Worm (Caenorhabditis elegans) whole organism, L3 larva: Measurements from ENCODE around the gene mlc-1.

Experiments
- aly-2 ChIP-seq: fragments of 150-350 bp; optimal IDR thresholded peaks from 2 replicates; lab custom pipeline; 2014; ENCODE audit warnings: missing biosample characterization, missing genetic modification characterization
- ceh-16 ChIP-seq: sonication (generic microtip); optimal IDR thresholded peaks from 2 replicates; lab custom pipeline; 2017; ENCODE audit warnings: missing biosample characterization, missing genetic modification characterization
- ceh-28 ChIP-seq: fragments of 150-350 bp; optimal IDR thresholded peaks from 2 replicates; lab custom pipeline; 2014; ENCODE audit warnings: missing biosample characterization, missing genetic modification reagents, missing genetic modification characterization
- ceh-82 ChIP-seq: fragments of 150-350 bp; optimal IDR thresholded peaks from 2 replicates; lab custom pipeline; 2014; ENCODE audit warnings: missing biosample characterization, missing genetic modification characterization
- daf-12 ChIP-seq: fragments of 150-350 bp; optimal IDR thresholded peaks from 2 replicates; lab custom pipeline; 2014; ENCODE audit warnings: missing biosample characterization, missing genetic modification reagents, missing genetic modification characterization
- egl-5 ChIP-seq: fragments of 150-350 bp; optimal IDR thresholded peaks from 2 replicates; lab custom pipeline; 2017; ENCODE audit warnings: missing biosample characterization, missing genetic modification reagents, missing genetic modification characterization, inconsistent platforms
- elt-2 ChIP-seq: sonication (generic microtip); optimal IDR thresholded peaks from 2 replicates; lab custom pipeline; 2016; ENCODE audit warnings: missing genetic modification reagents, mild to moderate bottlenecking, missing genetic modification characterization, missing compliant biosample characterization
- eor-1 ChIP-seq, 2 experiments: fragments of 150-350 bp; optimal IDR thresholded peaks; 2 replicates each; lab custom pipeline; 2014 to 2018; ENCODE audit warnings: missing biosample characterization in 2 of 2, missing genetic modification characterization in 2 of 2
- hmg-11 ChIP-seq: sonication (generic microtip); optimal IDR thresholded peaks from 2 replicates; lab custom pipeline; 2016; ENCODE audit warnings: missing genetic modification characterization, missing compliant biosample characterization
- jun-1 ChIP-seq: fragments of 150-350 bp; optimal IDR thresholded peaks from 2 replicates; lab custom pipeline; 2014; ENCODE audit warnings: missing biosample characterization, missing genetic modification reagents, missing genetic modification characterization
- lin-15B ChIP-seq: fragments of 150-350 bp; optimal IDR thresholded peaks from 2 replicates; lab custom pipeline; 2014; ENCODE audit warnings: missing biosample characterization, missing genetic modification characterization
- lin-39 ChIP-seq: fragments of 150-350 bp; optimal IDR thresholded peaks from 2 replicates; lab custom pipeline; 2018; ENCODE audit warnings: missing biosample characterization, missing genetic modification reagents, missing genetic modification characterization
- lsy-12 ChIP-seq: sonication (generic microtip); optimal IDR thresholded peaks from 2 replicates; lab custom pipeline; 2016; ENCODE audit warnings: mild to moderate bottlenecking, missing genetic modification characterization, missing compliant biosample characterization
- mdl-1 ChIP-seq: fragments of 150-350 bp; optimal IDR thresholded peaks from 2 replicates; lab custom pipeline; 2014; ENCODE audit warnings: missing biosample characterization, missing genetic modification characterization
- mml-1 ChIP-seq: fragments of 150-350 bp; sonication (generic microtip); optimal IDR thresholded peaks from 3 replicates; lab custom pipeline; 2014; ENCODE audit warnings: missing biosample characterization, missing genetic modification characterization
- nfya-1 ChIP-seq: sonication (generic microtip); optimal IDR thresholded peaks from 2 replicates; lab custom pipeline; 2017; ENCODE audit warnings: missing genetic modification characterization, mild to moderate bottlenecking, missing compliant biosample characterization, antibody characterized with exemption, moderate library complexity; ENCODE audit not compliant: insufficient read depth
- nhr-23 ChIP-seq: fragments of 150-350 bp; optimal IDR thresholded peaks from 2 replicates; lab custom pipeline; 2014; ENCODE audit warnings: missing biosample characterization, missing genetic modification reagents, missing genetic modification characterization
- nhr-25 ChIP-seq: sonication (generic microtip); optimal IDR thresholded peaks from 2 replicates; lab custom pipeline; 2017; ENCODE audit warnings: missing biosample characterization, missing genetic modification characterization
- nhr-28 ChIP-seq: fragments of 150-350 bp; optimal IDR thresholded peaks from 2 replicates; lab custom pipeline; 2014; ENCODE audit warnings: missing biosample characterization, missing genetic modification characterization
- nhr-43 ChIP-seq: sonication (generic microtip); optimal IDR thresholded peaks from 2 replicates; lab custom pipeline; 2016; ENCODE audit warnings: mild to moderate bottlenecking, missing genetic modification characterization, missing compliant biosample characterization; ENCODE audit not compliant: poor library complexity, severe bottlenecking
- nhr-67 ChIP-seq: fragments of 150-350 bp; optimal IDR thresholded peaks from 2 replicates; lab custom pipeline; 2014; ENCODE audit warnings: missing biosample characterization, missing genetic modification characterization
- nhr-76 ChIP-seq: fragments of 150-350 bp; sonication (generic microtip); optimal IDR thresholded peaks from 5 replicates; lab custom pipeline; 2014; ENCODE audit warnings: missing biosample characterization, missing genetic modification characterization
- nhr-77 ChIP-seq: fragments of 150-350 bp; optimal IDR thresholded peaks from 2 replicates; lab custom pipeline; 2014; ENCODE audit warnings: missing biosample characterization, missing genetic modification characterization
- pha-4 ChIP-seq: fragments of 150-350 bp; optimal IDR thresholded peaks from 2 replicates; lab custom pipeline; 2014; ENCODE audit warnings: missing biosample characterization, missing genetic modification reagents, missing genetic modification characterization
- pqm-1 ChIP-seq: fragments of 150-350 bp; optimal IDR thresholded peaks from 2 replicates; lab custom pipeline; 2017; ENCODE audit warnings: missing biosample characterization, missing genetic modification characterization, inconsistent platforms
- sea-2 ChIP-seq: fragments of 150-350 bp; sonication (generic microtip); optimal IDR thresholded peaks from 4 replicates; lab custom pipeline; 2014; ENCODE audit warnings: missing biosample characterization, missing genetic modification reagents, missing genetic modification characterization
- skn-1 ChIP-seq: fragments of 150-350 bp; optimal IDR thresholded peaks from 2 replicates; lab custom pipeline; 2014; ENCODE audit warnings: missing biosample characterization, missing genetic modification characterization
- snpc-4 ChIP-seq: fragments of 150-350 bp; optimal IDR thresholded peaks from 2 replicates; lab custom pipeline; 2014; ENCODE audit warnings: missing biosample characterization, missing genetic modification characterization
- tbx-2 ChIP-seq: sonication (generic microtip); optimal IDR thresholded peaks from 2 replicates; lab custom pipeline; 2016; ENCODE audit warnings: mild to moderate bottlenecking, missing genetic modification characterization, missing compliant biosample characterization
- unc-39 ChIP-seq: sonication (generic microtip); optimal IDR thresholded peaks from 4 replicates; lab custom pipeline; 2017; ENCODE audit warnings: missing biosample characterization, missing genetic modification characterization
- unc-62 ChIP-seq: fragments of 150-350 bp; sonication (generic microtip); optimal IDR thresholded peaks from 4 replicates; lab custom pipeline; 2014; ENCODE audit warnings: missing biosample characterization, missing genetic modification reagents, missing genetic modification characterization
- zag-1 ChIP-seq: fragments of 150-350 bp; optimal IDR thresholded peaks from 2 replicates; lab custom pipeline; 2014; ENCODE audit warnings: missing biosample characterization, missing genetic modification characterization
- ztf-11 ChIP-seq: fragments of 150-350 bp; optimal IDR thresholded peaks from 2 replicates; lab custom pipeline; 2014; ENCODE audit warnings: missing biosample characterization, missing genetic modification characterization
- ztf-4 ChIP-seq: fragments of 150-350 bp; optimal IDR thresholded peaks from 2 replicates; lab custom pipeline; 2014; ENCODE audit warnings: missing biosample characterization, missing genetic modification characterization

The mlc-1 gene

ce11 chrX:17434234-17434633 lies 24.8 kb upstream of the mlc-1 start, which contains the start of gene fubl-3 (continued):
- TF ChIP-seq nhr-67 (no peak), nhr-77 (tag; lab: Kevin White, UChicago) (no peak), daf-12 (tag; lab: Kevin White, UChicago) (no peak)

DNA sequence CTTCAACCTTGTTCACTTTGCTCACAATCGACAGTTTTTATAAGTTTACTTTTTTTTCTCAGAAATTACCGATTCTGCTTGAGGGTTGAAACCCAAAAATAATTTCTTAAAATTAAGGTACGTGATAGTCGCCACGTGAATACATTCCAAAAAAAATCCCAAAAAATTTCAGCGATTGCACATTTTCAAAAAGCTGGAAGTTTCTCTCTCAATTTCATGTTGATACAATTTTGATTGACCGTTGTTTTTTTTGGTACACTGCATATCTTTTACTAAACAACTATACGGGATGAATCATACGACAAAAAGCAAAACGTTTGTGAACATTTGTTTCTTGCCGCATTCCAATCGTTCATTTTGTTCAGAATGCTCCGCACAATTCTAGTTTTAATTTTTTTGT lies 20.6 kb upstream of the mlc-1 start, which contains the start of gene C36E6.8:
Gene C36E6.8, plus strand, starts transcription at position 301 of the 400 bp plus-strand sequence.
- TF ChIP-seq eor-1 (tag; optimal IDR thresholded peaks at IDR 0.05; lab: Kevin White, UChicago) (no peak), snpc-4 (tag; lab: Kevin White, UChicago) (no peak), mml-1 (tag; lab: Kevin White, UChicago) (no peak), daf-12 (tag; lab: Kevin White, UChicago) (no peak), jun-1 (tag; lab: Kevin White, UChicago) (no peak), pqm-1 (tag; lab: Kevin White, UChicago) (no peak), unc-62 (no peak), ceh-82 (tag; lab: Kevin White, UChicago) (no peak), unc-39 (tag; lab: Kevin White, UChicago) (no peak), aly-2 (tag; lab: Kevin White, UChicago) (no peak), nhr-76 (tag; lab: Kevin White, UChicago) (no peak), zag-1 (tag; lab: Kevin White, UChicago) (no peak), nhr-25 (tag; lab: Kevin White, UChicago) (no peak), sea-2 (GFP tag; lab: Kevin White, UChicago) (no peak), nhr-77 (tag; lab: Kevin White, UChicago) (no peak), ztf-11 (tag; lab: Kevin White, UChicago) (no peak)

DNA sequence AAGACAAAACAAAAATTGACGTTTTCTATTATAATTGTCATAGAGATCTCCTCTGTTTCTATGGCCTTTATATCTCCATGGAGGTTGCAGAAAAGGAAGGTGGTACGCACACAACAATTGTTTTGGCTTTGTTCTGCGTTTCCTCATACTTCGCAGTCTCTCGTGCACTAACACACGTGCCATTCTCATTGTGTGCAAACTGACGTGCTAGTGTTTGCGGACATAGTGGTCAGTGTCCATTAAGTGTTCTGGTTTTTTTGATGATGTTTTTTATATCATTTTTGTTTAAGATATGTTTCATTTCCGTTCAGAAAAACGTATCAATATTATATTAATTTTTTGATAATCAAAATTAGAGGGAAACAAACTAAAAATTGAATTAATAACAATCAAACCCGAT lies 7.6 kb upstream of the mlc-1 start, which contains the start of gene C36E6.2:
Gene C36E6.2, plus strand, starts transcription at position 261 of the 400 bp plus-strand sequence.
- peak; percentile 34 for TF ChIP-seq ceh-28
- TF ChIP-seq nhr-76 (tag; lab: Kevin White, UChicago): no peak
- TF ChIP-seq snpc-4 (tag; lab: Kevin White, UChicago): peak; percentile 65
- TF ChIP-seq hmg-11 (tag; lab: Kevin White, UChicago): peak; percentile 91
- TF ChIP-seq nhr-28 (tag; lab: Kevin White, UChicago): no peak
- TF ChIP-seq lsy-12 (tag; lab: Kevin White, UChicago): peak; percentile 42
- peak; percentile 44 for TF ChIP-seq elt-2 (tag; lab: Kevin White, UChicago)
- TF ChIP-seq lin-15B (tag; lab: Kevin White, UChicago): peak; percentile 27
- TF ChIP-seq mdl-1 (tag; lab: Kevin White, UChicago): peak; percentile 98
- TF ChIP-seq lin-39 (tag; lab: Kevin White, UChicago): peak; percentile 69
- TF ChIP-seq nhr-77 (tag; lab: Kevin White, UChicago): no peak
- no peak for TF ChIP-seq ceh-16
- peak; percentile 62 for TF ChIP-seq skn-1 (tag; lab: Kevin White, UChicago)
- no peak for TF ChIP-seq ztf-4 (tag; lab: Kevin White, UChicago)
- TF ChIP-seq nhr-43 (tag; lab: Kevin White, UChicago): peak; percentile 31
- peak; percentile 89 for TF ChIP-seq egl-5 (tag; lab: Kevin White, UChicago)
- no peak for TF ChIP-seq tbx-2
- no peak for TF ChIP-seq zag-1 (tag; lab: Kevin White, UChicago)
- peak; percentile 77 for TF ChIP-seq nfya-1 (tag; lab: Kevin White, UChicago)
- peak; percentile 25 for TF ChIP-seq jun-1 (tag; lab: Kevin White, UChicago)
- peak; percentile 74 for TF ChIP-seq nhr-23 (tag; lab: Kevin White, UChicago)
- TF ChIP-seq pha-4 (tag; lab: Kevin White, UChicago): peak; percentile 80
- TF ChIP-seq nhr-25 (tag; lab: Kevin White, UChicago): peak; percentile 81

DNA sequence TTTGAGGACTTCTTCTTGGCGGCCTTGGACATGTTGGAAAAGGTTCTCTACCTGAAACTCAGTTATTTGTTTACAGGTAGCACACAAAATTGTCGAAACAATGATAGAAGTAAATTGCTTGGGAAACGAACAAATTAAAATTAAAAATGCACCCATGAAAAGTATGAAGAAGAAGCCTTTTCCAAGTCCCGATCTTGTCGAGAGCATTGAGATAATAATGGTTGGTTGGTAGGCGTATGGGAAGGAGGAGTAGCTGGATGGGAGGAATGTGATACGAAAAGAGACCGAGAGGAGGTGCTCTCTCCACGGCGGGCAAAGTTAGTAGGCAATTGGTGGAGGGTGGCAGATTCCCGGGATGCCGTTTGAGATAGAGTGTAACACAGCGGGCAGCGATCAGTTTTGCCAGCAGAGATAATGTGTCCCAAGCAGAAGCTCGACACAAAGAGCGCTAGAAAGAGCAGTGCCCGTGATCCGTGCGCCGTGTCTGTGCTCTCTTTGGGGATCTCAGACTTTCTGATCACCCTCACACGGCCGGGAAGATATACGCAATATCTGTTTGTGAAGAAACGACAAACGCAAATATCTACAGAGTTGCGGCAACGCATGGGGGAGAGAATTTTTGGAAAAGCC lies 2.4 kb upstream of the mlc-1 start, which contains the start of gene mlc-2:
Gene mlc-2, minus strand, starts transcription at position 51 of the 630 bp plus-strand sequence.
- TF ChIP-seq nhr-25 (tag; lab: Kevin White, UChicago): no peak
- TF ChIP-seq lin-39 (tag; lab: Kevin White, UChicago): peak; percentile 8
- TF ChIP-seq pha-4 (tag; lab: Kevin White, UChicago): peak; percentile 19
